Worm (Caenorhabditis elegans): Measurements from ENCODE around the gene nnt-1.

ce11 chrX:6167376-6167775, 45.3 kb downstream of the nnt-1 start:
- TF ChIP-seq ets-4 (GFP tag; optimal IDR thresholded peaks at IDR 0.05), result no peak
- TF ChIP-seq rpc-1 (optimal IDR thresholded peaks at IDR 0.05), result no peak
- TF ChIP-seq rpc-1 (tag; optimal IDR thresholded peaks at IDR 0.05), result no peak
- no peak for TF ChIP-seq ztf-3 (GFP tag; optimal IDR thresholded peaks at IDR 0.05)
- no peak for TF ChIP-seq ama-1 (optimal IDR thresholded peaks at IDR 0.05)
- TF ChIP-seq ama-1 (GFP tag; optimal IDR thresholded peaks at IDR 0.05), result no peak
